Worm (Caenorhabditis elegans) whole organism, young adult: ENCODE data around the gene mig-22.

Experiments
- F33H1.4 ChIP-seq: fragments of 200-800 bp; sonication (Bioruptor generic); IDR thresholded peaks from 2 replicates; pipeline ENCODE4 v1.3.6; 2022; ENCODE audit warnings: missing genetic modification reagents, missing genetic modification characterization, missing compliant biosample characterization
- F57C9.4 ChIP-seq: sonication (generic microtip); optimal IDR thresholded peaks from 2 replicates; lab custom pipeline; 2017; ENCODE audit warnings: mild to moderate bottlenecking, missing genetic modification characterization, missing compliant biosample characterization
- ama-1 ChIP-seq, 3 experiments: fragments of 150-350 bp in 1 of 3; sonication (generic microtip) in 2 of 3; optimal IDR thresholded peaks; 2 replicates each; lab custom pipeline; 2014 to 2018; ENCODE audit warnings: missing biosample characterization in 2 of 3, missing genetic modification characterization in 2 of 3, missing genetic modification reagents in 2 of 3
- cebp-2 ChIP-seq: fragments of 200-800 bp; sonication (Bioruptor generic); IDR thresholded peaks from 2 replicates; pipeline ENCODE4 v1.3.6; 2022; ENCODE audit warnings: missing genetic modification characterization, missing compliant biosample characterization
- ets-4 ChIP-seq: fragments of 200-800 bp; sonication (Bioruptor generic); optimal IDR thresholded peaks from 2 replicates; lab custom pipeline; 2018; ENCODE audit warnings: mild to moderate bottlenecking, missing genetic modification characterization, missing compliant biosample characterization
- let-607 ChIP-seq, 2 experiments: fragments of 200-800 bp in 1 of 2; sonication (Bioruptor generic) in 1 of 2; sonication (generic microtip) in 1 of 2; optimal IDR thresholded peaks; 2 replicates each; lab custom pipeline; 2016 to 2018; ENCODE audit warnings: mild to moderate bottlenecking in 2 of 2, missing compliant biosample characterization in 2 of 2, missing genetic modification characterization in 2 of 2, moderate library complexity in 2 of 2, missing genotype in 1 of 2
- lin-40 ChIP-seq: sonication (generic microtip); optimal IDR thresholded peaks from 2 replicates; lab custom pipeline; 2016; ENCODE audit warnings: missing genetic modification characterization, mild to moderate bottlenecking, missing compliant biosample characterization, missing genotype, missing genetic modification reagents
- lin-54 ChIP-seq: fragments of 200-800 bp; sonication (Bioruptor generic); optimal IDR thresholded peaks from 2 replicates; lab custom pipeline; 2018; ENCODE audit warnings: mild to moderate bottlenecking, missing genetic modification characterization, missing compliant biosample characterization
- mxl-1 ChIP-seq: sonication (generic microtip); optimal IDR thresholded peaks from 2 replicates; lab custom pipeline; 2016; ENCODE audit warnings: missing genetic modification characterization, missing compliant biosample characterization
- nhr-80 ChIP-seq: sonication (generic microtip); optimal IDR thresholded peaks from 2 replicates; lab custom pipeline; 2016; ENCODE audit warnings: missing genetic modification characterization, missing compliant biosample characterization
- sea-2 ChIP-seq: fragments of 200-800 bp; sonication (Bioruptor generic); IDR thresholded peaks from 2 replicates; pipeline ENCODE4 v1.3.6; 2022; ENCODE audit warnings: missing genetic modification characterization, missing compliant biosample characterization
- snpc-1.3 ChIP-seq: sonication (generic microtip); optimal IDR thresholded peaks from 2 replicates; lab custom pipeline; 2017; ENCODE audit warnings: missing genetic modification characterization, mild to moderate bottlenecking, missing compliant biosample characterization, antibody characterized with exemption, moderate library complexity, missing genotype, missing genetic modification reagents; ENCODE audit not compliant: insufficient read depth
- snpc-4 ChIP-seq, 5 experiments: fragments of 150-350 bp in 1 of 5; sonication (generic microtip) in 4 of 5; optimal IDR thresholded peaks; 2 replicates each; lab custom pipeline; 2014 to 2018; ENCODE audit warnings: missing genetic modification characterization in 5 of 5, missing biosample characterization in 3 of 5, antibody characterized with exemption in 2 of 5, mild to moderate bottlenecking in 2 of 5, missing compliant biosample characterization in 2 of 5, missing genotype in 2 of 5, moderate library complexity in 2 of 5, missing genetic modification reagents in 1 of 5
- ztf-3 ChIP-seq: fragments of 200-800 bp; sonication (Bioruptor generic); optimal IDR thresholded peaks from 2 replicates; lab custom pipeline; 2018; ENCODE audit warnings: mild to moderate bottlenecking, missing genetic modification characterization, missing compliant biosample characterization

- no peak for TF ChIP-seq let-607 (tag; optimal IDR thresholded peaks at IDR 0.05; lab: Kevin White, UChicago)
- TF ChIP-seq lin-54 (GFP tag; lab: Kevin White, UChicago): no peak
- no peak for TF ChIP-seq ztf-3 (GFP tag; lab: Kevin White, UChicago)
- no peak for TF ChIP-seq cebp-2 (GFP tag; lab: Robert Waterston, UW)
- TF ChIP-seq snpc-4 (GFP tag; optimal IDR thresholded peaks at IDR 0.05; lab: Kevin White, UChicago): no peak
- TF ChIP-seq snpc-4 (tag; optimal IDR thresholded peaks at IDR 0.05; lab: Kevin White, UChicago): no peak
- TF ChIP-seq ama-1 (optimal IDR thresholded peaks at IDR 0.05; lab: Kevin White, UChicago): no peak
- TF ChIP-seq ama-1 (GFP tag; optimal IDR thresholded peaks at IDR 0.05; lab: Kevin White, UChicago): no peak
- no peak for TF ChIP-seq lin-40 (tag; lab: Kevin White, UChicago)
- TF ChIP-seq ets-4: no peak
- no peak for TF ChIP-seq snpc-1.3 (tag; lab: Kevin White, UChicago)
- TF ChIP-seq nhr-80 (tag; lab: Kevin White, UChicago): no peak
- no peak for TF ChIP-seq F57C9.4 (tag; lab: Kevin White, UChicago)
- TF ChIP-seq F33H1.4 (GFP tag; lab: Robert Waterston, UW): no peak
- TF ChIP-seq mxl-1 (tag; lab: Kevin White, UChicago): no peak
- TF ChIP-seq sea-2 (GFP tag; lab: Robert Waterston, UW): no peak
Measured at ce11 chrIII:8771851-8772250, 4.7 kb upstream of the mig-22 start, which contains the start of gene K02D10.3.
